Worm (Caenorhabditis elegans) whole organism, L2 larva: ENCODE results near the gene R02D5.3.

Source experiments
- mbf-1 ChIP-seq: sonication (generic microtip); optimal IDR thresholded peaks from 2 replicates; lab custom pipeline; 2017; ENCODE audit warnings: missing biosample characterization, missing genetic modification characterization
- nhr-237 ChIP-seq: fragments of 150-350 bp; optimal IDR thresholded peaks from 2 replicates; lab custom pipeline; 2014; ENCODE audit warnings: missing biosample characterization, missing genetic modification characterization

DNA sequence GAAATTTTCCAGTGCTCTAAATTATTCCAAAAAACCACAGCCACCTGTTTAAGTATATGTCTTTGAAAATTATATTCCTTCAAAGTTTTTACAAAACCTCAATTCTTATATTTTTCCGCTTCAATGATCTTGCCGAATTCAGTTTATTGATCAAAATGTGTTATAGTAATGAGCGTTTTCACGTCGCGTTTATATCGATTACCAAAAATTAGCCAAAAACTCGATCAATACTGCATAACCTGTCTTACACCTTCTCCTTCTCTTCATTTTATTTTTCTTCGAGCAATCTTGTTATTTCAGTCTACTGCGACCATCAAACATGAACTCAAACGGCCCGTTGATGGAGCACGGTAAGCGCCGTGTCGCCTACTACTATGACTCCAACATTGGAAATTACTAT is 42.1 kb downstream of the R02D5.3 start, which contains the start of gene hda-1:
- TF ChIP-seq mbf-1, result no peak
- TF ChIP-seq nhr-237, result no peak
